Fruit fly (Drosophila melanogaster) whole organism, wandering third instar larva: Measurements from ENCODE around the gene sdt.
A peak's percentile ranks its signal among the peaks of the same experiment; 100 is the strongest.

Experiments
- Abd-B ChIP-seq: fragments of >200 bp; optimal IDR thresholded peaks from 2 replicates; lab custom pipeline; 2017; ENCODE audit warnings: missing biosample characterization, missing genetic modification characterization
- CG9705 ChIP-seq: fragments of 200-800 bp; sonication (Bioruptor generic); optimal IDR thresholded peaks from 2 replicates; lab custom pipeline; 2018; ENCODE audit warnings: missing biosample characterization, mild to moderate bottlenecking, missing genetic modification characterization
- CrebA ChIP-seq: fragments of 200-800 bp; sonication (Bioruptor generic); optimal IDR thresholded peaks from 2 replicates; lab custom pipeline; 2016; ENCODE audit warnings: missing biosample characterization, mild to moderate bottlenecking, missing genetic modification characterization, borderline replicate concordance
- Dif ChIP-seq: fragments of 200-275, 200-300 bp; sonication (Bioruptor generic); optimal IDR thresholded peaks from 2 replicates; lab custom pipeline; 2018; ENCODE audit warnings: missing biosample characterization, missing genetic modification characterization; ENCODE audit not compliant: partially characterized antibody
- GATAd ChIP-seq: sonication (Bioruptor generic); optimal IDR thresholded peaks from 2 replicates; lab custom pipeline; 2016; ENCODE audit warnings: missing biosample characterization, missing genetic modification characterization
- HLH106 ChIP-seq: fragments of 200-800 bp; optimal IDR thresholded peaks from 3 replicates; lab custom pipeline; 2019; ENCODE audit warnings: missing biosample characterization, mild to moderate bottlenecking, missing genetic modification characterization, moderate library complexity
- Hr78 ChIP-seq: fragments of >200 bp; optimal IDR thresholded peaks from 2 replicates; lab custom pipeline; 2017; ENCODE audit warnings: missing biosample characterization, missing genetic modification characterization
- Hr83 ChIP-seq: fragments of 200-300 bp; sonication (Bioruptor generic); optimal IDR thresholded peaks from 2 replicates; lab custom pipeline; 2016; ENCODE audit warnings: missing biosample characterization, mild to moderate bottlenecking, missing genetic modification characterization, moderate library complexity; ENCODE audit not compliant: poor library complexity, severe bottlenecking
- Jra ChIP-seq: sonication (Bioruptor generic); optimal IDR thresholded peaks from 2 replicates; lab custom pipeline; 2016; ENCODE audit warnings: missing biosample characterization, missing genetic modification characterization
- Mio ChIP-seq: sonication (Bioruptor generic); optimal IDR thresholded peaks from 2 replicates; lab custom pipeline; 2016; ENCODE audit warnings: missing biosample characterization, missing genetic modification characterization
- Myc ChIP-seq: fragments of >200 bp; optimal IDR thresholded peaks from 2 replicates; lab custom pipeline; 2017
- N ChIP-seq: fragments of >200 bp; optimal IDR thresholded peaks from 2 replicates; lab custom pipeline; 2018; ENCODE audit warnings: missing biosample characterization, missing external identifiers, missing genetic modification characterization
- OdsH ChIP-seq: fragments of 200-800 bp; sonication (Bioruptor generic); optimal IDR thresholded peaks from 2 replicates; lab custom pipeline; 2016; ENCODE audit warnings: missing biosample characterization, mild to moderate bottlenecking, missing genetic modification characterization
- Rel ChIP-seq, 2 experiments: fragments of 200-800 bp; sonication (Bioruptor generic) in 1 of 2; optimal IDR thresholded peaks; 2 replicates in 1 of 2; 3 replicates in 1 of 2; lab custom pipeline; 2016 to 2019; ENCODE audit warnings: mild to moderate bottlenecking in 2 of 2, missing biosample characterization in 2 of 2, missing genetic modification characterization in 2 of 2, moderate library complexity in 1 of 2
- Sp1 ChIP-seq: fragments of 200-800 bp; sonication (Bioruptor generic); optimal IDR thresholded peaks from 3 replicates; lab custom pipeline; 2019; ENCODE audit warnings: missing biosample characterization, mild to moderate bottlenecking, missing genetic modification characterization, moderate library complexity
- Vsx2 ChIP-seq: fragments of 200-300, 225-300 bp; sonication (Bioruptor generic); optimal IDR thresholded peaks from 2 replicates; lab custom pipeline; 2018; ENCODE audit warnings: missing biosample characterization, missing genetic modification characterization; ENCODE audit not compliant: partially characterized antibody
- br ChIP-seq: fragments of 200-800 bp; sonication (Bioruptor generic); optimal IDR thresholded peaks from 2 replicates; lab custom pipeline; 2016; ENCODE audit warnings: missing biosample characterization, missing genetic modification characterization
- brk ChIP-seq: fragments of 200-800 bp; sonication (Bioruptor generic); optimal IDR thresholded peaks from 2 replicates; lab custom pipeline; 2016; ENCODE audit warnings: missing biosample characterization, mild to moderate bottlenecking, missing genetic modification characterization
- dmrt93B ChIP-seq: fragments of 200-800 bp; sonication (Bioruptor generic); optimal IDR thresholded peaks from 2 replicates; lab custom pipeline; 2018; ENCODE audit warnings: missing biosample characterization, mild to moderate bottlenecking, missing genetic modification characterization
- dsf ChIP-seq: sonication (Bioruptor generic); optimal IDR thresholded peaks from 2 replicates; lab custom pipeline; 2016; ENCODE audit warnings: missing biosample characterization, missing genetic modification characterization, borderline replicate concordance
- foxo ChIP-seq, 2 experiments: fragments of 200-800 bp; sonication (Bioruptor generic); optimal IDR thresholded peaks; 2 replicates in 1 of 2; 3 replicates in 1 of 2; lab custom pipeline; 2016 to 2017; ENCODE audit warnings: missing biosample characterization in 2 of 2, missing genetic modification characterization in 2 of 2
- jim ChIP-seq: fragments of 175-275, 200-325 bp; sonication (Bioruptor generic); optimal IDR thresholded peaks from 2 replicates; lab custom pipeline; 2016; ENCODE audit warnings: missing biosample characterization, mild to moderate bottlenecking, missing genetic modification characterization
- psq ChIP-seq: fragments of 200-800 bp; sonication (Bioruptor generic); optimal IDR thresholded peaks from 3 replicates; lab custom pipeline; 2017; ENCODE audit warnings: missing biosample characterization, mild to moderate bottlenecking, missing genetic modification characterization, moderate library complexity
- sage ChIP-seq: fragments of 200-800 bp; sonication (Bioruptor generic); optimal IDR thresholded peaks from 2 replicates; lab custom pipeline; 2016; ENCODE audit warnings: missing biosample characterization, mild to moderate bottlenecking, missing genetic modification characterization
- sv ChIP-seq: fragments of 200-800 bp; sonication (Bioruptor generic); optimal IDR thresholded peaks from 3 replicates; lab custom pipeline; 2016; ENCODE audit warnings: missing biosample characterization, missing genetic modification characterization
- usp ChIP-seq: fragments of >200 bp; optimal IDR thresholded peaks from 2 replicates; lab custom pipeline; 2017; ENCODE audit warnings: missing biosample characterization, missing genetic modification characterization
- woc ChIP-seq: sonication (Bioruptor generic); optimal IDR thresholded peaks from 2 replicates; lab custom pipeline; 2016; ENCODE audit warnings: missing biosample characterization, mild to moderate bottlenecking, missing genetic modification characterization

sdt gene

DNA sequence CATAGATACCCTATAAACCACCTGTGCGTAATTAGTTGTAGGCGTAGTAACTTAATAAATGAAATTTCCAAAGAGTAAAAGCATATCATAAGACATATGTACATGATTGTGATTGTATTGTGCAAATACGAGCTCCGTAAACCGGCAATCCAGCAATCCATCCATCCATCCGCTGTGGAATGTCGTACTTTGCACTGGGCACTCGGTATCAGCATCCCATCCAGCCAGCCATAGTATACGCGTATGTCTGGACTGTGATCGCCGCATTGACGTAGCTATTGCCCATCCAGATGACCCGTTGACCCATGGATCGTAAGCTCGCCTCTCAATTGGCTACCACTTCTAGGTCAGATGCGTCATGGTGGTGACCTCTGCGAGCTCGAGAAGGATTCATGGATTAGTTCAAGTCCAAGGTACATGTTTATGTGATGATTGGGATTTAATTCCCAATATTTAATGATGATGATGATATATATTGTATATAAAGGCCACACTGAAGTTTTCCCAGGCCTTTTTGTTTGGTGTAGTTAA, 19.3 kb upstream of the sdt start:
- TF ChIP-seq GATAd (no peak), sv (GFP tag; lab: Kevin White, UChicago) (no peak)

DNA sequence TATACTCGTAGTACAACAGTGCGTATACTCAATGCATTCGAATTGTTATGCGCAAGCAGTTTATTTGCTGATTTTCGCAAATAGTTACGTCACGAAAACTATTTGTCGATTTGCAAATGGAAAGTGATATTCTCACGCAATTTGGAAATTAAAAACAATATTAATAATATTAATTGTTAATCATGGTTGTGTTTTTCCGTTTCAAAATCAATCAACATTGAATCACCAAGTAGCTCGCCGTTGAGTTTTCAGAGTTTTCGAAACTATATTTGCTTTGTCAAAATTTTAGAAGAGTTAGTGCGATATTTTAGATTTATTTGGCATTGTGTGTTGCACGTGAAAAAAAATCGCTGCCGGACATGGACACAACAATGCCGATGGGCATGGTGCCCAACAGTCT, 18.6 kb upstream of the sdt start, which contains the start of gene CG15337:
TSS of gene CG15337 (plus strand) at position 301 of the 400 bp plus-strand sequence.
- TF ChIP-seq Hr78 (no peak), dmrt93B (no peak)
- TF ChIP-seq, all 38 proteins: peak for 0

DNA sequence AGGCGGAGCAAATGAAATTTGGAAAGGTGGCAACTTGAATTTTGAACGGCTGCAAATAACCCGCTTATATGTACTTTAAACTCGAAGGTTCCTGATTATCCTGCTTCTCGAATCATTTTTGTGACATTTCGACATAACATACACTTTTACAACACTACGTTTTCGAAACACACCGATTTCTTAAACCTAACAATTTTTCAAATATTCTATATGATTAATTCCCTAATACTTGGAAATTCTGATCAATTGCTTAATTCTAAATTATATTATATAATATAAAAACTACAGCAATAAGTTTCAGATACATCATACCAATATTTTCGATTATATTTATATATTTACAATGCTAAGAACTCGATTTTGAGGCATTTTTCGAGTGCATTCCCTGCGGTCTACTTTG, 15.7 kb upstream of the sdt start, which contains the start of gene CG10761:
TSS of gene CG10761 (minus strand) at position 101 of the 400 bp plus-strand sequence.
- TF ChIP-seq N (no peak), psq (no peak), dmrt93B (no peak), GATAd (no peak), jim (GFP tag; lab: Kevin White, UChicago) (no peak), br (no peak), woc (GFP tag; lab: Kevin White, UChicago) (no peak), dsf (GFP tag; lab: Kevin White, UChicago) (no peak)

DNA sequence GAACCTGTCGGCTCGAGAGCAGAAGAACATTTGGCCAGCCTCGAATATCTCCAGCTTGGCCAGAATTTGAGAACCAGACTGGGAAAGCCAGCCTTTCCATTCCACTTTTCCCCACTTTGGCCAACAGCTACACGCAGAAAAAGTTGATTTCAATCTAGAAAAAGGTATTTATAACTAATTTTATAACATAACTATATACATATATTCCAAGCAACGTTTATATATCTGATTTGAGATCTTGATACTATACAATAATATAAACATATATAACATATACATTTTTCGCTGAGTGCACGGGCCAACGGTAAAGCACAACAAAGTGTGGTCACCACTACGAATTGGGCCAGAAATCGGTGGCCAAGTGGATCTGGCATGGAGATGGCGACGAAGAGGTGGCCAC, 14.9 kb upstream of the sdt start:
- no peak for TF ChIP-seq Myc (lab: Kevin White, UChicago)
- TF ChIP-seq Hr78 = no peak
- no peak for TF ChIP-seq HLH106 (tag; lab: Kevin White, UChicago)
- TF ChIP-seq Hr83 (GFP tag; lab: Kevin White, UChicago) = no peak
- TF ChIP-seq CrebA = no peak
- TF ChIP-seq Abd-B = no peak
- no peak for TF ChIP-seq dsf (GFP tag; lab: Kevin White, UChicago)
- no peak for TF ChIP-seq Jra
- no peak for TF ChIP-seq Vsx2 (GFP tag; lab: Kevin White, UChicago)
- no peak for TF ChIP-seq br

DNA sequence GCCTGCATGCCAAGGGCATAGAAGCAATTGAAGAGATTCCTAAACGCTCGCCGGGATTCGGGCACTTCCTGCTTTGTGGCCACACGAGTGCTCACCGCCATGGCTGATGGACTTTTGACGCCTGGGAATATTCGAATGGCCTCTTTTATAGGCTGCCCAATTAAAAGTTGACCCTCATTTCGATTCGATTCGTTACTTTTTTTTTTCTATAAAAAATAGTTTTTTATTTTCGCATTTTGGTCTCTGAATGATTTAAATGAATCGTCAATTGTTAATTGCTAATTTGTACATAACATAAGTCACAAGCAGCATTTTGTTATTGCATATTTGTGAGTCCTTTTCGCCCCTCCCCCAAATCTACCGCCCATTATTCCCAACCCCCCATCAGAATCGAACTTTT, 12.7 kb upstream of the sdt start, which contains the start of gene Or7a:
TSS of gene Or7a (minus strand) at position 101 of the 400 bp plus-strand sequence.
- TF ChIP-seq sv (GFP tag; lab: Kevin White, UChicago) = no peak
- TF ChIP-seq, all 38 proteins: peak for 0

DNA sequence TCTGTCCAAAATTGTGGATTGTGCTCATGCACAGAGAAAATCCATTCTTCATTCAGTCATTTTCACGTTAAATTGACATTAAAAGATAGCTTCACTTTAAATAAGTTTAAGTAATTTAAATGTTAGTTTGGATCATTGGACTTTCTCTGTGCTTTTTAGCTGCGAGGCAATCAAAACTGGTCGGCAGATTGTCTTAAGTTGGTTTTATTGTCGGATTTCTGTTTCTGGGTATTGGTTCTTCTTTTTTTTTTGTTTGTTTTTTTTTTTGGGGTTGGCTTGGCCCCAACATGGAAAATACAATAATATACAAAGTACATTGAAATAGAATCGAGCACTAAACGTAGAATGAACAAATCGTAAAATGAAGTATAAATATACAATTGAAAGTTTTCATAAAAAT, 8.2 kb upstream of the sdt start, which contains the start of gene CG2278:
TSS of gene CG2278 (minus strand) at position 101 of the 400 bp plus-strand sequence.
- TF ChIP-seq Hr83 (GFP tag; lab: Kevin White, UChicago) = no peak
- no peak for TF ChIP-seq brk (GFP tag; lab: Kevin White, UChicago)
- no peak for TF ChIP-seq psq
- no peak for TF ChIP-seq jim (GFP tag; lab: Kevin White, UChicago)
- no peak for TF ChIP-seq Mio (GFP tag; lab: Kevin White, UChicago)
- no peak for TF ChIP-seq Dif (GFP tag; lab: Kevin White, UChicago)
- TF ChIP-seq CG9705 (GFP tag; lab: Kevin White, UChicago) = no peak

DNA sequence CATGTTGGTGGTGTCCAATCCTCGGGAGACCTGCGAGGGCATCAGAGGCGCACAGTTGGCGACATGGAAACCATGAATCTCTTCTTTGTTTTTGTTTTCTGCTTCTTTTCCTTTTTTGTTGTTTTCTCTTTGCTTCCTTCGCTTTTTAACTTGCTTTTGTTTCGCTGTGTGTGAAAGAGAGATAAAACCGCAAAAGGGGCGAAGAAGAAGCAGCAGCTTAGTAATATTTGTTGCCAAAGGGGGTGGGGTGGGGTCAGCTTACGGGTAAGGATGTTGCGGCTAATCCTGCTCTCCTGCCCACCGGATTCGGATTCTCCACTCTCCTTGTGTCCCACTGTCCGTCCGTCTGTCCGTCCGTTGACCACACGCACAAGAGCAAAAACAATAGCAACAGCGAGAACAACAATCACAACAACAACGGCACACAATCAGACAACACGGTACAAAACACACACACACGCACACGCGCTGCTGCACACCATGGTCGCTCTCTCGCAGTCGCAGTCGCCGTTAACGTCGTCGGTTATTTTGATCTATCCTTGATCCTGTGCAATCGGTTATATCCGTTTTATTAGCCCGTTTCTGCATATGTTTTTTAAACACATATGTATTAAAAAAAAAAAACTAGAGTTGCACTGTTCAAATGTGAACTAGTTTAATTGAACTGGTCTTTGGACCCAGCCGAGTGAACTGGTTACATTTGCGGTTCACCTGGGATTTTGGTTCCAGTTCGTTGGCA, 1.9 kb upstream of the sdt start:
- TF ChIP-seq usp (GFP tag; lab: Kevin White, UChicago) = no peak
- TF ChIP-seq psq = peak; percentile 75

DNA sequence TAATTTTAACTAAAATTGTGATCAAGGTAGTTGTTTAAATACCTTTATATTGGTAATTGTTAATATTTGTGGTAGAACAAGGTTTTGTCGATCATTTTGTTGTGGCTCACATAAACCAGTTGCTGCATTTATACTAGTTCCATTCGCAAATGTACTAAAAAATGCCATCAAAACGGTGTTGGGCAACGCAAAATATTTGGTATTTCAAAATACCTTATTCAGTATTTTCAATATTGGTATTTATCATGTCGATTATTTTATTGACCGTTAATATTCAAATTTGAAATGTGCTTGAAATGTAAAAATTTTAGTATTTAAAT, 1.4 kb upstream of the sdt start, which contains the start of gene slpr:
TSS of gene slpr (minus strand) at position 156 of the 320 bp plus-strand sequence.
- no peak for TF ChIP-seq Hr78
- no peak for TF ChIP-seq Vsx2 (GFP tag; lab: Kevin White, UChicago)
- no peak for TF ChIP-seq psq
- no peak for TF ChIP-seq Rel (GFP tag; optimal IDR thresholded peaks at IDR 0.05; lab: Kevin White, UChicago)
- no peak for TF ChIP-seq Rel (tag; optimal IDR thresholded peaks at IDR 0.05; lab: Kevin White, UChicago)
- no peak for TF ChIP-seq Sp1 (GFP tag; lab: Kevin White, UChicago)
- no peak for TF ChIP-seq sage (GFP tag; lab: Kevin White, UChicago)
- TF ChIP-seq Myc (lab: Kevin White, UChicago) = no peak
- no peak for TF ChIP-seq HLH106 (tag; lab: Kevin White, UChicago)
- no peak for TF ChIP-seq foxo (GFP tag; optimal IDR thresholded peaks at IDR 0.05; lab: Kevin White, UChicago)
- no peak for TF ChIP-seq brk (GFP tag; lab: Kevin White, UChicago)
- no peak for TF ChIP-seq jim (GFP tag; lab: Kevin White, UChicago)
- no peak for TF ChIP-seq br
- TF ChIP-seq woc (GFP tag; lab: Kevin White, UChicago) = no peak
- no peak for TF ChIP-seq Abd-B
- TF ChIP-seq OdsH (GFP tag; lab: Kevin White, UChicago) = no peak
- TF ChIP-seq GATAd = no peak
- TF ChIP-seq, all 38 proteins: peak for 0
